Fruit fly (Drosophila melanogaster): ENCODE results near the gene Tis11.
A peak's percentile ranks its signal among the peaks of the same experiment; 100 is the strongest.

The Tis11 gene

DNA sequence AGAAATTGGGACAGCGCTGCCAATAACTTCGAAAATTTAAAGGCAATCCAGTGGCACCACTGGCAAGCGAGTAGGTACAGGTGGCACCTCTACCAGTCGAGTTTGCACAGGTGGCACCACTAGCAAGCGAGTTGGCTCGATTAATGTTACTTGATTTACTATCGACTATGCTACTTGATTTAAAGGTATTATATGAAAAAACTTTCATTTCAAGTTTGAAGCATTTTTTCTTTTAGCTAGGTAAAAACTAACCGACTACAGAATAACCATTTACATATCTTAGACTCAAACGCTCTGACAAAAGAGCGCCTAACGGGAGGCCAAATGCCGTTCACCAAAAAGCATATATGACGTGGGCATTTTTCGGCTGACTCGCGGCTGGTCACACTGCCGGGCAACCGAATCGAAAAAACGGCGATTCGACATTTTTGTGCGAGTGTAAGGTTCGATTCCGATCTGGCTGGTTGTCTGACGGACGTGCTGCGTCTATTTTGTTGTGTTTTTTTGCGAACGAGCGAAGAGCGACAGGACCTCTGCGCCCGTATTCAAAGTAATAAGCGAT, at the start of gene Tis11:
TSS of gene Tis11 (plus strand) at position 417 of the 562 bp plus-strand sequence.
- TF ChIP-seq CTCF (optimal IDR thresholded peaks at IDR 0.05) (peak; percentile 72 to 78), CG8478 (optimal IDR thresholded peaks at IDR 0.05) (no peak)

DNA sequence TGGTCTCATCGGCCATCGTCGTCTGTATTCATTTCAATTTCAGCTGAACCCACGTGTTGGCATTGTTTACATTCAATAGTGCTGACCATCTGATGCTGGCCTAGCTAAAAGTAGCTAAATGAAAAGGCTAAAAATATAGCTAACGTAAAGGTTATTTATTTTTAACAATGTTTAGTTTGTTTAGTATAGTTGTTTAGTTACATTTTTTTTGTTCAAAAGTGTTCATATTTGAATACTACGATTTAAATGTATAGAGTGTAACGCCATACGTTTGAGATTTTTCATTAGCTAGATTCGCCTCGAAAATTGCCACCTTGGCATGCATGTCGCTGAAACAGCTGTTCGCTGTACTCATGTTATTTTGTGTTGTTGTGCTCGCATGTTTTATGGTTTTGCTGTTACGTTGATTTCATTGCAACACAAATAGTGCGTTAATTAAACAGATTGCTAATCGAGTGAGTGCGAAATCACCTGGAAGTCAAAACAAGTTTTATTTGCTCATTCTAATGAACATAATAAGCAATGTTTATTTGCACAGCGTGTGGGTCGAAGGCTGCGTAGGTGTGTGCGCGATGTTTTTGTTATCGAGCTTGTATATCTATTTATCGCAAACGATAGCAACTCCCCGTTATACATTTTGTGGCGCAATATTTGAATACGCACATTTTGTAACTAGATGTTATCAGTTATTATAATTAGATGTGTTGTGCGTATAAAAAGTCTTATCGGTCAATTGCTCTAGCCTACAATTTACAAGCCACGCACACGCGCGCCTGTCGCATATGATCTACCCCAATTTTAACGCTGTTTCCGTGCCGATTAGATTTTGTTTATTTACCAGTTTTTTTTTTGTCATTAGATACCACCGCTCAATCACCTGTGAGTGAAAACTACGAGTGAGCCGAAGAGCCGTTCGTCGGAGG, 47.4 kb upstream of the Tis11 start, which contains the start of the genes CG1463 and Fpgs1:
TSS of gene CG1463 (minus strand) at position 132 of the 923 bp plus-strand sequence.
TSS of gene Fpgs1 (plus strand) at position 332 of the 923 bp plus-strand sequence.
- TF ChIP-seq CG8478 (optimal IDR thresholded peaks at IDR 0.05) = no peak
- no peak for TF ChIP-seq CTCF (optimal IDR thresholded peaks at IDR 0.05)

DNA sequence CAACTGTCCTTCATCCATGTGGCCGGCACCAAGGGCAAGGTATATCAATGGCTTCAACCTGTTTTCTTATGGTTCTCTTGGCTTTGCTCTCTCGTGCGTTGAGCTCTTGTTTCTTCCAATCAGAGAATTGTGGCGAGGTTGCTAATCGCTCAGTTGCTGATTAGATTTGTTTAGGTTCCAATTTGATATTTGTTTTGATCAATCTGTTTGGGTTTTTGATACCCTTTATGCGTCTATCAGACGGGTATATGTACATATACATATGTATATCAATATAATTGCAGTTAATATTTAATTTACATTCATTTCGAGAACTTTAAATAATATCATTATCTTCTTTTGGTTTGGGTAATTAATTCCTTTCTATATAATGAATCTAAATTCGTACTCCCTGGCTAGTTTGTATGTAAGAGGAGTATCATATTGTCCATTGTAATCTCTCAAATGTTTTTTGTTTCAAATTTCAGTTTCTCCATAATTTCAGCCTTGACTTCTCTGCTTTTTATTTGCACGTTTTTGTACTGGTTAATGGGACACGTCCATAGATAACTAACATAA, 45.9 kb upstream of the Tis11 start:
- TF ChIP-seq CTCF (optimal IDR thresholded peaks at IDR 0.05) = no peak
- no peak for TF ChIP-seq CG8478 (optimal IDR thresholded peaks at IDR 0.05)

DNA sequence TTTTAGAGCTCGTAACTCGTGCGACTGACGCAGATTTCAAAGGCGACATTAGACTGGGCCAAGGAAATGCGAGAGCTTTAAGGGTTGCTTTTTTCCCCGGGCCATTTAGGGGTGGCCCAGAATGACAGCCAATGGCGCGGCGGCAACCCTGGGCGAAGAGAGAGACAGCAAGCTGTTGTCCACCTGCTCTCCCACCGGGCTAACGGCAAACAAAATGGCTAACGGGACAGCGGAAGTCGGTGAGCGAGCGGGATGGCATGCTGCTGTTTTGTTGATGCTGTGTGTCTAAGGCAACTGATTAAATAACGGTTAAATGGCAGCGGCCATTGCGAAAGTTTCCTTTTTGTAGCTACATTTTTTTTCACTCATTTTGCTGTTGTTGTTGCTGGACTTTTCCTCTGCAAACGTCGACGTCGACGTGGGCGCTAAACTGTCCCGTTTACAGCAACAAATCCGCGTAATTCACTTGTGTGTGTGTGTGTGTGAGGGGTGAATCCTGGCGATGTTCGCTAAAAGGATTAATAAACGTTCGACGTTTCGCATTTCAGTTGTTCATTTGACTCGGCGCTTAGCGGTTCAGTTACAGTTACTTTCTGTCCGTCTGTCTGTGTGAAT, 43.4 kb upstream of the Tis11 start, which contains the start of gene CG11085:
TSS of gene CG11085 (plus strand) at position 565 of the 615 bp plus-strand sequence.
- no peak for TF ChIP-seq CG8478 (optimal IDR thresholded peaks at IDR 0.05)
- no peak for TF ChIP-seq CTCF (optimal IDR thresholded peaks at IDR 0.05)

DNA sequence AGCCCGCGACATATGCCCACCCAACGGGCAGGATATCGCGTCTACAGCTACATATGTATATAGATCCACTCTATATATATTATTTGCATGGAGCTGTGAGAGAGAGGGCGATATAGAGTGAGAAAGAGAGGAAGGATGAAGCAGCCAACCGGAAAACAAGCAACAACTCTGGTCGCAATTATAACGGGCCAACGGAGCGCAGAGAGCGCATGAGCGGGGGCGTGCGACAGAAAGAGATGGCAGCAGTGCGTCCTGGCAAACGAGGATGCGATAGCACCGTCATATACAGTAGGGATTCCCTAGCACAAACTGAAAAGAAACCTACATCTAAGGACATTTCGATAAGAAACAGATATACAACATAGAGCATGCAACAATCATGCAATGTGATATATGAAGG, 37.6 kb upstream of the Tis11 start:
- no peak for TF ChIP-seq CTCF (optimal IDR thresholded peaks at IDR 0.05)
- TF ChIP-seq CG8478 (optimal IDR thresholded peaks at IDR 0.05) = no peak

DNA sequence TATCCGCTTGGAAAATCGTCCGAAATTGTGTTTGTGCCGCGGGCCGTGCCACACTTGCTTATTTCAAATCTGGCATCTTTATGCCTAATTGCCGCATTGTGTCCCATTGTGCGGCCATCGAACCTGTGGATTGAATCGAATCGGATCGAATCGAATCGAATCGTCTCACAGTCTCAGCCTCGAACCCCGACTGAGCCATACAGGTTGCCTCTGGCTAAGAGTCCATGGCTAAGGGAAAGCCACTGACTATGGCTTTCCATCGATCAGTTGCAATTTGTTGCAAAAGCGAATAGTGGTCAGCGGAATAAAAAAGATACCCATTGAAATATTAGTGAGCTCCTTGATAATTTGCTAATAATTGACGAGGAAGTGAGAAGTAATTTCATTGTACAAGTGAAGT, 35.2 kb upstream of the Tis11 start, which contains the start of gene CG15728:
TSS of gene CG15728 (plus strand) at position 301 of the 400 bp plus-strand sequence.
- TF ChIP-seq CG8478 (optimal IDR thresholded peaks at IDR 0.05) = no peak
- no peak for TF ChIP-seq CTCF (optimal IDR thresholded peaks at IDR 0.05)

DNA sequence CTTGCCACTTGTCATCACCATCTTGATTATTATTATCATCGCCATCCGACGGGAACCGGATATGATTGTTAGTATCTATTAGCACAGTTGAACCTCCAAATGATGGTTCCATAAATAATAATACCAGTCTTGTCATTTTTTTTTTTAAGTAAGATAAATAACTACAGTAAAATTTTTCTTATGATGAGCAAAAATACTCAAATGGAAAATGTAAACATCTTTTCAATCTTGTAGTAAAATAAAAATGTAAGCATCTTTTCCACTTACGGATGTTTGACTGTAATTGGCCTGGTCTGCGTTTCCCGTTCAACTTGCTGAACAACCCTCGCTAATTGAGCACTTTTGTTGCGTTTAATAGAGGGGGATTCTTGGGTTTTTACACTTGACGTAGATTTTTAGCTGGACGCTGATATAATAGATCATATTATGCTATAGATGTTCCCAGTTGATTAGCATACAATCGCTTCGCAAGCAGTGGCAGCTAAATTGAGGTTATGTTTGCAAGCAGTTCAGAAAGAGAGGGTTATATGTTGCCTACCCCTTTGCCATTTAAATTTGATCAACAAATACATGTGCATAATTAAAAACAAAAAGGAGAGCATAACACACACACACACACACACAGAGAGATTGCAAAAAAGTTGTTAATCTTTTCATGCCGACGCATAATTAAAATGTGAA, 33.5 kb upstream of the Tis11 start:
- no peak for TF ChIP-seq CTCF (optimal IDR thresholded peaks at IDR 0.05)
- no peak for TF ChIP-seq CG8478 (optimal IDR thresholded peaks at IDR 0.05)

DNA sequence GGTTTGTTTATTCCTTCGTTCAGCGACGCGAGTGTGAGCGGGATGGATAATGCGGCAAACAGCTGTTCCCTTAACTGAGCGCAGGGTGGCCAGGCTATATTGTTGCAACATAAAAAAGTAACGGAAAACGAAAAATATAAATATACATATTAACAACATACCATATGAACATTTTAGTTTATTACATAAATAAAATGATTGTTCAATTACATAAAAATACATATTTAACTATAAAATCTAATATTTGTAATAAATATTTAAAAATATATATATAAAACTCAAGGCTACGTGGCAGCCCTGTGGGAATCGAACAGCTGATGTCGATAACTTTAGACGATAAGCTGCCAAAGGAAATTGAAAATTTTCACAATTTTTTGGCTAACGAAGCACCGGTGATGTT, 29.7 kb upstream of the Tis11 start, which contains the start of the genes Aven and CG2540:
TSS of gene Aven (minus strand) at position 77 of the 400 bp plus-strand sequence.
TSS of gene CG2540 (plus strand) at position 315 of the 400 bp plus-strand sequence.
- TF ChIP-seq CG8478 (optimal IDR thresholded peaks at IDR 0.05) (no peak), CTCF (optimal IDR thresholded peaks at IDR 0.05) (no peak)

DNA sequence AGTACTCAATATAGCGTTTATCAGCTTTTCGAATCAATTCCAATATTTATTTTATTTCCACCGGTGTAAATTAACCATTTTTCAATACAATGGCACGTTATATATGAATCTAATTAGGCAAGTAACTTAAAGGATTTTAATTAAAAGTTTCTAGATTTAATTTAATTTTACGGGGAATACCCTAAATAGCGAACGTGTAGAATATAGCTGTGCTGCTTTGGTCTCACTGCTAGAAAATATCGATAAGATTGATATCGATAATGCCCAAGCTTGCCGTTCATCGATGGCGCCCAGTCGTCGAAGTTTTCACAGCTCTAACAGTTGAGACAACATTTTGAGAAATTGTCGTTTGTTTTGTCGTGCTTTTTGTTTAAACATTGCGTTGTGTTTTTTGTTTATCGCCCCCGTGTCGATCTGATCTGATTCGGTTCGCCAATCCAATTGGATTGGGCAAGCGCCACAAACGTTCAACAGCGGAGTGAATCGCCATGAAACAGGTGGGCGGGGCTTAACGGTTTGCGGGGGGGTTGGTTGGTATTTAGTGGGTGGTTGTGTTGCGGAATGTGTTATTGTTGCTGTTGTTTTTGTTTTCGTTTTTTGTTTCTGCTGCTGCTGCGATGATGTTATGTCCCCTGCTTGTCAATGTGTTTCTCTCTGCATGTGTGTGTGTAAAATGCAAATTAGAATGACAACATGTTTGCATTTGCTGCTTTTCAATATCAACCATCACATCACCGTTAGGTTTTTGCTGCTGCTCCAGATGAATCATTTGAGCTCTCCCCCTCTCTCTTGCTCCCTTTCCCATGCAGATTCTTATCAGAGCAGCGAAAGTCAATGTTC, 27.7 kb upstream of the Tis11 start, which contains the start of gene Tomosyn:
TSS of gene Tomosyn (plus strand) at position 289 of the 840 bp plus-strand sequence.
- TF ChIP-seq CTCF (optimal IDR thresholded peaks at IDR 0.05) (peak in 1 of 2 experiments; percentile 13), CG8478 (optimal IDR thresholded peaks at IDR 0.05) (no peak)

DNA sequence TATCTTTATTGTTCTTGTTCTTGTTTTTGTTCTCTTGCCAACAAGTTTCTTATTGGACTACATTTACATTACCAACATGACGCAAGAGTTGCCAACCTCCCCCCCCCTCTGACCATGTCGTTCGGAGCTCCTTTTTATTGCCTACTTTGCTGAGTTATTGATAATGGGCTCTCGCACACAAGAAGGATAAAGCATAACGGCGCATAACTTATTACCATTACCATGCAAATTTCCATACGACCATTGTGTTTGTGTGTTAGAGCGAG, 27.1 kb upstream of the Tis11 start:
- TF ChIP-seq CTCF (optimal IDR thresholded peaks at IDR 0.05) (no peak), CG8478 (optimal IDR thresholded peaks at IDR 0.05) (no peak)

DNA sequence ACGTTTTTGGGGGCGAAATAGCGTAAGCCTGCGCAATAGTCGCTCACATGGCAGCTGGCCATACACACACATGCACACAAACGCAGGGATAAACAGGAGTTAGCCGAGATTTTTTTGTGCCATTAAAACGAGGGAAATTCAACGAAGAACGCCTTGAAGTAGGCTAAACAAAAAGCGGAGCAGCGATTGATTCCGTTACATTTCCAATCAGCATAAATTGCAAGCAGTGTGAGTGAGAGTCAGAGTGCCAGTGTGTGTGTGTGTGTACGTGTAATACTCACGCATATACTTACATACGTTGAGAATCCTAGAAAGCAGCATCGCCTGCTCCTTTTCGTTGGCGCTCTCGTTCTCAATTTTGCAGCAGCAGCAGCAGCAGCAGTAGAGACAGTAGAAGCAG, 26.0 kb upstream of the Tis11 start:
- TF ChIP-seq CTCF (optimal IDR thresholded peaks at IDR 0.05) (no peak), CG8478 (optimal IDR thresholded peaks at IDR 0.05) (no peak)

DNA sequence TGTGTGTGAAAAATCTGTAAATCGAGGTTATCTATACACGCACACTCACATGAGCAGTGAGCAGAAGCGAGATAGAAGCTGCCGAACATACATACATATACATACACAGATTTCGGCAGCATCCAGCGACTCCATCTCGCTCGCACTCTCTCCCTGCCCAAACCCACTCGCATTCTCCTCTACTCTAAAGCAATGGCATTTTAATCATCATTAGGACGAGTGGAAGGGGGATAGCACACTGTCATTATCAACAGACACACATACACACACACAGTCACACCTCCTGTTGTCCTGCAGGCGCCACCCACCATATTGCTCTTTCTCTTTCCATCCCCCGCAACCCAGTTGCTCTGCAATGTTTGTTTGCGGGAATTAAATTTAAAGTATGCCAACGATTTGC, 25.2 kb upstream of the Tis11 start:
- no peak for TF ChIP-seq CG8478 (optimal IDR thresholded peaks at IDR 0.05)
- no peak for TF ChIP-seq CTCF (optimal IDR thresholded peaks at IDR 0.05)

DNA sequence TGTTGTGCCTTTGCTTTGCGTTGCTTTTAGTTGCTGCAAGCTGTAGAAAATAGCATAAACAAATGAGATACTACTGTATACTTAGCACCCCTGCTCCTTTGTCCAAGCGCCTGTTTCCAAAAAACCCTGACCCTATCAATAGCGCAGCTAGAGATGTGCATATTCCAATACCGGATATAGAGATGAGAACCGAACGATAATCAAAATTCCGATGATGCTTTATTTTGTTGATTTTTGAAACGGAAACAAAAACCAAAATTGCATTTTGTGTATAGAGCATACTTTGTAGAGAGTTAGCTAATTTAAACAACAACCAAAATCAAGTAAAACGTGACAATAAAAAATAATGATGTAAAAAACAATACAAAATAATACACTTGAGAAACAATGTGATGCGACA, 13.9 kb upstream of the Tis11 start:
- TF ChIP-seq CG8478 (optimal IDR thresholded peaks at IDR 0.05) (no peak), CTCF (optimal IDR thresholded peaks at IDR 0.05) (no peak)

DNA sequence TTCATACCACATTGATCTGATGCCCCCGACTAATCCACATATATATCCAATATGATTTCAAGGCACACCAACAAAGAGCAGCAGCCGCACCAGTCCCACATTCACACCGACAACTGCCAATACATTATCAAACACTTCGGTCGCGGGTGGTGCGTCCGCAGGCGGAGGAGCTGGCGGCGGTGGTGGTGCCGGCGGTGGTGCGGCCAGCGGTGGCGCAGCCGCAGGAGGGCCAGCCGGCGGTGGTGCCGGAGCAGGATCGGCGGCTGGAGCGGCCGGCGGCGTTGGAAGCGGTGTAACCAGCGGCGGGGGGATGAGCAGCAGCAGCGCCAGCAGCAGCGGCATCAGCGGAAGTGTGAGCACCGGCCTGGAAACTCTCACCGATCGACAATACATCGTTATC, 7.6 kb upstream of the Tis11 start:
- no peak for TF ChIP-seq CG8478 (optimal IDR thresholded peaks at IDR 0.05)
- no peak for TF ChIP-seq CTCF (optimal IDR thresholded peaks at IDR 0.05)
